Fruit fly (Drosophila melanogaster): ENCODE measurements around the gene CG17258.

Gene CG17258

dm6 chr2L:2993236-2993635, 41.9 kb downstream of the CG17258 start (continued):
- TF ChIP-seq CG30403 (GFP tag; optimal IDR thresholded peaks at IDR 0.05) (no peak), CG31441 (GFP tag; IDR thresholded peaks at IDR 0.05) (no peak), knrl (GFP tag; IDR thresholded peaks at IDR 0.05; ENCODE audit: partially characterized antibody) (no peak), Dp (GFP tag; optimal IDR thresholded peaks at IDR 0.05) (no peak), prd (optimal IDR thresholded peaks at IDR 0.05) (no peak), prd (GFP tag; IDR thresholded peaks at IDR 0.05) (no peak), Gsc (GFP tag; IDR thresholded peaks at IDR 0.05) (no peak), HmgZ (tag; optimal IDR thresholded peaks at IDR 0.05) (peak; percentile 13), shn (GFP tag; optimal IDR thresholded peaks at IDR 0.05) (no peak), CG2875 (GFP tag; optimal IDR thresholded peaks at IDR 0.05) (no peak), CG34422 (GFP tag; IDR thresholded peaks at IDR 0.05) (peak; percentile 35; the same call in 1 of the 3 replicates), onecut (GFP tag; IDR thresholded peaks at IDR 0.05) (no peak), B-H1 (GFP tag; IDR thresholded peaks at IDR 0.05) (no peak), h (optimal IDR thresholded peaks at IDR 0.05) (no peak), Trl (optimal IDR thresholded peaks at IDR 0.05) (peak in 1 of 2 experiments; percentile 24), Trl (GFP tag; optimal IDR thresholded peaks at IDR 0.05) (no peak), sr (GFP tag; IDR thresholded peaks at IDR 0.05) (no peak), Hsf (GFP tag; optimal IDR thresholded peaks at IDR 0.05) (no peak), CG12071 (GFP tag; optimal IDR thresholded peaks at IDR 0.05) (no peak), zfh2 (GFP tag; optimal IDR thresholded peaks at IDR 0.05) (no peak), ase (GFP tag; IDR thresholded peaks at IDR 0.05) (no peak), ttk (GFP tag; IDR thresholded peaks at IDR 0.05) (no peak), CG17568 (GFP tag; optimal IDR thresholded peaks at IDR 0.05) (no peak), B-H2 (GFP tag; optimal IDR thresholded peaks at IDR 0.05) (no peak), CG6765 (GFP tag; optimal IDR thresholded peaks at IDR 0.05) (no peak), CG17328 (GFP tag; IDR thresholded peaks at IDR 0.05) (no peak), CG9797 (GFP tag; optimal IDR thresholded peaks at IDR 0.05) (no peak), psq (GFP tag; optimal IDR thresholded peaks at IDR 0.05) (no peak), emc (GFP tag; optimal IDR thresholded peaks at IDR 0.05) (no peak), so (GFP tag; IDR thresholded peaks at IDR 0.05) (no peak), gt (GFP tag; IDR thresholded peaks at IDR 0.05) (no peak), kah (GFP tag; optimal IDR thresholded peaks at IDR 0.05) (peak; percentile 36), otp (GFP tag; IDR thresholded peaks at IDR 0.05) (no peak), sc (optimal IDR thresholded peaks at IDR 0.05) (no peak), sc (GFP tag; optimal IDR thresholded peaks at IDR 0.05) (no peak), rib (GFP tag; IDR thresholded peaks at IDR 0.05) (no peak), CG1602 (GFP tag; optimal IDR thresholded peaks at IDR 0.05) (no peak), peb (GFP tag; IDR thresholded peaks at IDR 0.05) (no peak), CG9609 (GFP tag; optimal IDR thresholded peaks at IDR 0.05) (no peak), Lpt (GFP tag; optimal IDR thresholded peaks at IDR 0.05) (no peak), Usf (GFP tag; optimal IDR thresholded peaks at IDR 0.05) (no peak), CG2889 (GFP tag; IDR thresholded peaks at IDR 0.05) (no peak), CG2120 (GFP tag; optimal IDR thresholded peaks at IDR 0.05) (no peak), crp (GFP tag; optimal IDR thresholded peaks at IDR 0.05) (no peak), mld (GFP tag; IDR thresholded peaks at IDR 0.05; ENCODE audit: partially characterized antibody) (0 out of 3 replicates have a peak, but pooled peaks have one; percentile 7), CG10543 (GFP tag; optimal IDR thresholded peaks at IDR 0.05) (peak; percentile 66), lmd (GFP tag; IDR thresholded peaks at IDR 0.05) (no peak), amos (GFP tag; IDR thresholded peaks at IDR 0.05; ENCODE audit: partially characterized antibody) (no peak), grn (GFP tag; optimal IDR thresholded peaks at IDR 0.05) (no peak), CG42726 (GFP tag; IDR thresholded peaks at IDR 0.05; ENCODE audit: partially characterized antibody) (no peak), CG18599 (GFP tag; optimal IDR thresholded peaks at IDR 0.05) (no peak), pum (GFP tag; optimal IDR thresholded peaks at IDR 0.05) (no peak), Opbp (GFP tag; IDR thresholded peaks at IDR 0.05; ENCODE audit: partially characterized antibody) (no peak), hb (GFP tag; IDR thresholded peaks at IDR 0.05; ENCODE audit: partially characterized antibody) (no peak)
